Worm (Caenorhabditis elegans) whole organism, L4 larva: ENCODE measurements around the gene F10G2.1.

Experiments used
- D1046.2 ChIP-seq: fragments of 200-800 bp; sonication (Bioruptor generic); IDR thresholded peaks from 2 replicates; pipeline ENCODE4 v1.3.6; 2022; ENCODE audit warnings: missing genetic modification characterization, missing compliant biosample characterization
- F10B5.3 ChIP-seq: sonication (generic microtip); optimal IDR thresholded peaks from 2 replicates; lab custom pipeline; 2016; ENCODE audit warnings: mild to moderate bottlenecking, missing genetic modification characterization, missing compliant biosample characterization
- F49E8.2 ChIP-seq: sonication (generic microtip); optimal IDR thresholded peaks from 2 replicates; lab custom pipeline; 2016; ENCODE audit warnings: missing compliant biosample characterization, mild to moderate bottlenecking, missing genetic modification characterization, borderline replicate concordance
- T20F7.1 ChIP-seq: fragments of 200-800 bp; sonication (Bioruptor generic); optimal IDR thresholded peaks from 2 replicates; lab custom pipeline; 2018; ENCODE audit warnings: mild to moderate bottlenecking, missing genetic modification characterization, missing compliant biosample characterization
- Y48G9A.11 ChIP-seq: fragments of 200-800 bp; sonication (Bioruptor generic); IDR thresholded peaks from 2 replicates; pipeline ENCODE4 v1.3.6; 2022; ENCODE audit warnings: missing genetic modification reagents, missing genetic modification characterization, missing compliant biosample characterization
- aha-1 ChIP-seq: fragments of 150-350 bp; peaks from one replicate; lab custom pipeline; 2014; ENCODE audit warnings: missing biosample characterization, missing genetic modification characterization
- ces-1 ChIP-seq: fragments of 150-350 bp; sonication (generic microtip); optimal IDR thresholded peaks from 4 replicates; lab custom pipeline; 2014; ENCODE audit warnings: missing biosample characterization, missing genetic modification reagents, missing genetic modification characterization
- daf-12 ChIP-seq: fragments of 150-350 bp; optimal IDR thresholded peaks from 2 replicates; lab custom pipeline; 2014; ENCODE audit warnings: missing biosample characterization, missing genetic modification reagents, missing genetic modification characterization
- daf-19 ChIP-seq: fragments of 200-800 bp; sonication (Bioruptor generic); conservative IDR thresholded peaks from 2 replicates; pipeline ENCODE4 v1.3.6; 2022; ENCODE audit warnings: missing genetic modification characterization, missing compliant biosample characterization
- daf-8 ChIP-seq: fragments of 200-800 bp; sonication (Bioruptor generic); IDR thresholded peaks from 2 replicates; pipeline ENCODE4 v1.3.6; 2022; ENCODE audit warnings: missing genetic modification characterization, missing compliant biosample characterization
- dmd-8 ChIP-seq: fragments of 200-800 bp; sonication (Bioruptor generic); IDR thresholded peaks from 2 replicates; pipeline ENCODE4 v1.3.6; 2022; ENCODE audit warnings: missing genetic modification characterization, missing compliant biosample characterization
- duxl-1 ChIP-seq: sonication (generic microtip); optimal IDR thresholded peaks from 2 replicates; lab custom pipeline; 2016; ENCODE audit warnings: mild to moderate bottlenecking, missing genetic modification characterization, moderate library complexity, missing compliant biosample characterization; ENCODE audit not compliant: poor library complexity
- fkh-10 ChIP-seq: fragments of 150-350 bp; optimal IDR thresholded peaks from 2 replicates; lab custom pipeline; 2014; ENCODE audit warnings: missing biosample characterization, missing genetic modification reagents, missing genetic modification characterization
- jun-1 ChIP-seq: fragments of 150-350 bp; optimal IDR thresholded peaks from 2 replicates; lab custom pipeline; 2014; ENCODE audit warnings: missing biosample characterization, missing genetic modification reagents, missing genetic modification characterization
- nhr-111 ChIP-seq: fragments of 200-800 bp; sonication (Bioruptor generic); optimal IDR thresholded peaks from 2 replicates; lab custom pipeline; 2018; ENCODE audit warnings: mild to moderate bottlenecking, missing genetic modification characterization, missing compliant biosample characterization
- nhr-48 ChIP-seq: sonication (generic microtip); optimal IDR thresholded peaks from 2 replicates; lab custom pipeline; 2016; ENCODE audit warnings: mild to moderate bottlenecking, missing genetic modification characterization, missing compliant biosample characterization
- pha-4 ChIP-seq, 2 experiments: fragments of 150-350 bp in 1 of 2; fragments of 200-800 bp in 1 of 2; sonication (Bioruptor generic) in 1 of 2; IDR thresholded peaks in 1 of 2; optimal IDR thresholded peaks in 1 of 2; 2 replicates each; pipeline versions ENCODE4 v1.3.6 to Lab custom; 2014 to 2022; ENCODE audit warnings: missing genetic modification characterization in 2 of 2, missing genetic modification reagents in 2 of 2, missing biosample characterization in 1 of 2, missing compliant biosample characterization in 1 of 2
- php-3 ChIP-seq: fragments of 200-800 bp; sonication (Bioruptor generic); IDR thresholded peaks from 2 replicates; pipeline ENCODE4 v1.3.6; 2022; ENCODE audit warnings: missing genetic modification reagents, missing genetic modification characterization, missing compliant biosample characterization
- rbr-2 ChIP-seq: sonication (generic microtip); optimal IDR thresholded peaks from 2 replicates; lab custom pipeline; 2016; ENCODE audit warnings: missing genotype, missing genetic modification characterization, missing compliant biosample characterization
- skn-1 ChIP-seq: fragments of 150-350 bp; optimal IDR thresholded peaks from 2 replicates; lab custom pipeline; 2014; ENCODE audit warnings: missing biosample characterization, missing genetic modification characterization
- unc-62 ChIP-seq, 3 experiments: fragments of 150-350 bp in 1 of 3; sonication (generic microtip); optimal IDR thresholded peaks in 2 of 3; peaks in 1 of 3; 1 replicate in 1 of 3; 2 replicates in 2 of 3; lab custom pipeline; 2014 to 2017; ENCODE audit warnings: missing biosample characterization in 3 of 3, missing genetic modification characterization in 3 of 3, missing genetic modification reagents in 3 of 3, missing genotype in 1 of 3
- zfp-3 ChIP-seq: fragments of 200-800 bp; sonication (Bioruptor generic); conservative IDR thresholded peaks from 2 replicates; pipeline ENCODE4 v1.3.6; 2022; ENCODE audit warnings: missing genetic modification reagents, missing genetic modification characterization, missing compliant biosample characterization
- zip-11 ChIP-seq: fragments of 200-800 bp; sonication (Bioruptor generic); IDR thresholded peaks from 2 replicates; pipeline ENCODE4 v1.3.6; 2022; ENCODE audit warnings: missing genetic modification characterization, missing compliant biosample characterization
- ztf-7 ChIP-seq: fragments of 150-350 bp; optimal IDR thresholded peaks from 2 replicates; lab custom pipeline; 2014; ENCODE audit warnings: missing biosample characterization, missing genetic modification characterization

F10G2.1 gene

DNA sequence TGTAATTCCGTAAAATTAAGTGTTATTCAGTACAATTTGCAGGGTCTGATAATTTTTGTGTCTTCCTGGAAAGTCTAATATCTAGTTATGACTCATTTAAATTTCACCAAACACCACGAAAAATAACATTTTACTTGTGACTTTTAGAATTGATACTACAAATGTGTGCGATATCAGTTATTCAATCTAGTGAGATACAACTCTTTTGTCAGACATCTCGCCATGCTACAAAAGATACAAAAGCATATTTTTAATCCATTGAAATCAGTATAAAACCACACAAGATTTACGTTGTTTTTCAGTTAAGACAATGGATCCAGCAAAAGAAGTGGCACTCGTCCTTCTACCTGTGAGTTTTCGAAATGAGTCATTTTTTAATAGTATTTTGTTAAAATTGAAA is 41.7 kb downstream of the F10G2.1 start, which contains the start of gene srx-56:
TSS of gene srx-56 (plus strand) at position 301 of the 400 bp plus-strand sequence.
- peak in 1 of 2 experiments; percentile 20 for TF ChIP-seq unc-62 (GFP tag; optimal IDR thresholded peaks at IDR 0.05 in 1 of 2; lab: Kevin White, UChicago)
- TF ChIP-seq unc-62 (tag; optimal IDR thresholded peaks at IDR 0.05; lab: Kevin White, UChicago): no peak
- TF ChIP-seq zip-11: no peak

DNA sequence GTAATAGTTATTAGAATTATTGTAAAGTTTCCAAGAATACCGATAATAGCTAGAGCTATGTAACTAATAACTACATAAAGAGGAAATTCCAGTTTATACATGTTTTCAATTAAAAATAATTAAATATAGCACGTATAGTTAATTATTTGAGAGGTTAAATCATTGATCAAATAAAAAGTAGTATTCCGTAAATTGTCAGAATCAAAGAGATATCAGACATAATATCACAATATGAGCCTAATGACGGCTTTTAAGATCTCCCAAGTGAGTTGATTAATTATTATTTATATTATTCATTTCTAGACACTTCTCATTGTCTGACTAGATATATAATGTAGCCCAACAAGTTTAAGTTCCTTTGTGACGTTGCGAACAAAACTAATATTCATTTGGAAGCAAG is 47.0 kb downstream of the F10G2.1 start, which contains the start of gene srsx-24:
TSS of gene srsx-24 (minus strand) at position 101 of the 400 bp plus-strand sequence.
- TF ChIP-seq nhr-111 (GFP tag; lab: Kevin White, UChicago): no peak
- TF ChIP-seq ztf-7 (tag; lab: Kevin White, UChicago): no peak
- TF ChIP-seq ces-1 (GFP tag; lab: Kevin White, UChicago): no peak
- TF ChIP-seq T20F7.1 (GFP tag; lab: Kevin White, UChicago): no peak
- TF ChIP-seq duxl-1 (tag; lab: Kevin White, UChicago): no peak
- no peak for TF ChIP-seq D1046.2 (GFP tag; lab: Robert Waterston, UW)
- no peak for TF ChIP-seq rbr-2 (tag; lab: Kevin White, UChicago)
- no peak for TF ChIP-seq F49E8.2
- TF ChIP-seq zfp-3 (GFP tag; lab: Robert Waterston, UW): no peak
- TF ChIP-seq jun-1 (tag; lab: Kevin White, UChicago): no peak
- no peak for TF ChIP-seq daf-19 (GFP tag; lab: Robert Waterston, UW)
- TF ChIP-seq fkh-10 (GFP tag; lab: Kevin White, UChicago): no peak
- TF ChIP-seq Y48G9A.11: no peak
- TF ChIP-seq F10B5.3 (tag; lab: Kevin White, UChicago): no peak

DNA sequence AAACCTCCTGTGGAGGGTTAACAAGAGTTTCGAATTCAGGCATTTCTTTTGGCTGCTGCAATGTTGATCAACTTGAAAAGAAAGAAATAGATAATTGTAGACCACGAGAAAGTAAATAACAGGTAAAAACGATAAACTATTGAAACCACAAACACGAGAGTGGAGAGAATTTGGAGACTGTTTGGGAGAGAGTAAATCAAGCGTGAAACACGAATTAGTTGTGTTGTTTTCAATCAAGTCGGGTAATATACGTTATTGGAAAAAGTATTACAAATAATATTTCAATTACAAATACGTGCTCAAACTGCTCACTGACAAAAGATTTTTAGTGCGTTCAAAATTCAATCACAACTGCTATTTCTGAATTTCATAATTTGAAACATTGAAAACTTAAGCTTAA is 48.7 kb downstream of the F10G2.1 start, which contains the start of gene C03G6.17:
TSS of gene C03G6.17 (minus strand) at position 101 of the 400 bp plus-strand sequence.
- TF ChIP-seq pha-4 (GFP tag; IDR thresholded peaks at IDR 0.05; lab: Robert Waterston, UW) (no peak), pha-4 (tag; optimal IDR thresholded peaks at IDR 0.05; lab: Kevin White, UChicago) (no peak), dmd-8 (GFP tag; lab: Robert Waterston, UW) (no peak), aha-1 (tag; lab: Kevin White, UChicago) (peak; percentile 22), skn-1 (tag; lab: Kevin White, UChicago) (no peak), nhr-48 (tag; lab: Kevin White, UChicago) (no peak), unc-62 (GFP tag; optimal IDR thresholded peaks at IDR 0.05 in 1 of 2; lab: Kevin White, UChicago) (no peak), unc-62 (tag; optimal IDR thresholded peaks at IDR 0.05; lab: Kevin White, UChicago) (no peak), daf-12 (tag; lab: Kevin White, UChicago) (no peak), php-3 (GFP tag; lab: Robert Waterston, UW) (no peak), daf-8 (GFP tag; lab: Robert Waterston, UW) (no peak)
